Fruit fly (Drosophila melanogaster) whole organism, embryonic: Measurements from ENCODE around the gene SrpRalpha.

Experiments
- ATbp ChIP-seq: fragments of 200-800 bp; sonication (Bioruptor generic); optimal IDR thresholded peaks from 2 replicates; lab custom pipeline; 2017; ENCODE audit warnings: missing biosample characterization, mild to moderate bottlenecking, missing genetic modification characterization, missing genetic modification reagents
- B-H2 ChIP-seq: fragments of 200-800 bp; sonication (Bioruptor generic); optimal IDR thresholded peaks from 2 replicates; lab custom pipeline; 2018; ENCODE audit warnings: missing biosample characterization, mild to moderate bottlenecking, missing genetic modification characterization
- CG11247 ChIP-seq: fragments of 200-800 bp; sonication (Bioruptor generic); IDR thresholded peaks from 2 replicates; pipeline ENCODE4 v1.3.6; 2022; ENCODE audit warnings: missing biosample characterization, missing genetic modification characterization
- CG13123 ChIP-seq: fragments of 200-800 bp; sonication (Bioruptor generic); optimal IDR thresholded peaks from 2 replicates; lab custom pipeline; 2016; ENCODE audit warnings: missing biosample characterization, missing genetic modification characterization
- CG13287 ChIP-seq: fragments of 200-800 bp; sonication (Bioruptor generic); IDR thresholded peaks from 2 replicates; pipeline ENCODE4 v1.3.6; 2022; ENCODE audit warnings: missing biosample characterization, missing genetic modification characterization; ENCODE audit not compliant: partially characterized antibody
- CG14710 ChIP-seq: fragments of 200-800 bp; sonication (Bioruptor generic); optimal IDR thresholded peaks from 3 replicates; lab custom pipeline; 2019; ENCODE audit warnings: missing biosample characterization, mild to moderate bottlenecking, missing genetic modification characterization, moderate library complexity
- CG15011 ChIP-seq: fragments of 200-800 bp; sonication (Bioruptor generic); optimal IDR thresholded peaks from 3 replicates; lab custom pipeline; 2018; ENCODE audit warnings: missing biosample characterization, mild to moderate bottlenecking, missing genetic modification characterization
- CG15073 ChIP-seq: fragments of 200-800 bp; sonication (Bioruptor generic); optimal IDR thresholded peaks from 2 replicates; lab custom pipeline; 2016; ENCODE audit warnings: missing biosample characterization, missing genetic modification characterization
- CG16863 ChIP-seq: fragments of 200-800 bp; sonication (Bioruptor generic); optimal IDR thresholded peaks from 3 replicates; lab custom pipeline; 2016; ENCODE audit warnings: missing biosample characterization, missing genetic modification characterization
- CG17186 ChIP-seq: fragments of 200-800 bp; sonication (Bioruptor generic); optimal IDR thresholded peaks from 3 replicates; lab custom pipeline; 2017; ENCODE audit warnings: missing biosample characterization, missing genetic modification reagents, missing genetic modification characterization
- CG17912 ChIP-seq: fragments of 200-800 bp; sonication (Bioruptor generic); optimal IDR thresholded peaks from 2 replicates; lab custom pipeline; 2018; ENCODE audit warnings: missing biosample characterization, mild to moderate bottlenecking, missing genetic modification characterization
- CG2875 ChIP-seq: fragments of 200-800 bp; sonication (Bioruptor generic); optimal IDR thresholded peaks from 2 replicates; lab custom pipeline; 2017; ENCODE audit warnings: missing biosample characterization, mild to moderate bottlenecking, missing genetic modification characterization, missing genetic modification reagents
- CG32772 ChIP-seq: fragments of 200-800 bp; sonication (Bioruptor generic); IDR thresholded peaks from 2 replicates; pipeline ENCODE4 v1.3.6; 2022; ENCODE audit warnings: missing biosample characterization, missing genetic modification characterization
- CG3995 ChIP-seq: fragments of 200-800 bp; sonication (Bioruptor generic); optimal IDR thresholded peaks from 3 replicates; lab custom pipeline; 2016; ENCODE audit warnings: missing biosample characterization, missing genetic modification characterization
- CG42726 ChIP-seq: fragments of 200-800 bp; sonication (Bioruptor generic); IDR thresholded peaks from 2 replicates; pipeline ENCODE4 v1.3.6; 2022; ENCODE audit warnings: missing biosample characterization, missing genetic modification characterization; ENCODE audit not compliant: partially characterized antibody
- CG43689 ChIP-seq: fragments of 200-800 bp; sonication (Bioruptor generic); IDR thresholded peaks from 2 replicates; pipeline ENCODE4 v1.3.6; 2022; ENCODE audit warnings: missing biosample characterization, missing genetic modification characterization
- CG5953 ChIP-seq: fragments of 200-800 bp; sonication (Bioruptor generic); IDR thresholded peaks from 2 replicates; pipeline ENCODE4 v1.3.6; 2022; ENCODE audit warnings: missing biosample characterization, missing genetic modification characterization
- CG6683 ChIP-seq: fragments of 200-800 bp; sonication (Bioruptor generic); optimal IDR thresholded peaks from 2 replicates; lab custom pipeline; 2017; ENCODE audit warnings: missing biosample characterization, mild to moderate bottlenecking, missing genetic modification characterization, missing genetic modification reagents
- CG8281 ChIP-seq: fragments of 200-800 bp; sonication (Bioruptor generic); optimal IDR thresholded peaks from 2 replicates; lab custom pipeline; 2018; ENCODE audit warnings: missing biosample characterization, mild to moderate bottlenecking, missing genetic modification characterization, moderate library complexity
- CG8765 ChIP-seq: fragments of 200-800 bp; sonication (Bioruptor generic); IDR thresholded peaks from 2 replicates; pipeline ENCODE4 v1.3.6; 2022; ENCODE audit warnings: missing biosample characterization, missing genetic modification characterization
- CG9932 ChIP-seq: fragments of 200-800 bp; sonication (Bioruptor generic); IDR thresholded peaks from 2 replicates; pipeline ENCODE4 v1.3.6; 2022; ENCODE audit warnings: missing biosample characterization, missing genetic modification characterization
- CkIIα-i1 ChIP-seq: fragments of 200-800 bp; sonication (Bioruptor generic); IDR thresholded peaks from 2 replicates; pipeline ENCODE4 v1.3.6; 2022; ENCODE audit warnings: missing biosample characterization, missing genetic modification characterization
- Deaf1 ChIP-seq: fragments of 200-800 bp; optimal IDR thresholded peaks from 3 replicates; lab custom pipeline; 2019; ENCODE audit warnings: missing biosample characterization, mild to moderate bottlenecking, missing genetic modification characterization, moderate library complexity
- Doc2 ChIP-seq: fragments of 200-800 bp; sonication (Bioruptor generic); IDR thresholded peaks from 2 replicates; pipeline ENCODE4 v1.3.6; 2022; ENCODE audit warnings: missing biosample characterization, missing genetic modification characterization
- Drgx ChIP-seq: fragments of 200-800 bp; sonication (Bioruptor generic); IDR thresholded peaks from 2 replicates; pipeline ENCODE4 v1.3.6; 2022; ENCODE audit warnings: missing biosample characterization, missing genetic modification characterization
- Fer2 ChIP-seq: fragments of 200-800 bp; sonication (Bioruptor generic); optimal IDR thresholded peaks from 2 replicates; lab custom pipeline; 2018; ENCODE audit warnings: missing biosample characterization, mild to moderate bottlenecking, missing genetic modification characterization, moderate library complexity
- HHEX ChIP-seq: fragments of 200-800 bp; sonication (Bioruptor generic); optimal IDR thresholded peaks from 3 replicates; lab custom pipeline; 2017; ENCODE audit warnings: missing biosample characterization, mild to moderate bottlenecking, missing genetic modification characterization, missing genetic modification reagents
- HLH3B ChIP-seq: fragments of 200-800 bp; sonication (Bioruptor generic); IDR thresholded peaks from 2 replicates; pipeline ENCODE4 v1.3.6; 2022; ENCODE audit warnings: missing biosample characterization, missing genetic modification characterization
- HLH4C ChIP-seq: fragments of 200-800 bp; sonication (Bioruptor generic); IDR thresholded peaks from 3 replicates; pipeline ENCODE4 v1.3.6; 2022; ENCODE audit warnings: missing biosample characterization, missing genetic modification characterization; ENCODE audit not compliant: partially characterized antibody
- Lpt ChIP-seq: fragments of >200 bp; optimal IDR thresholded peaks from 2 replicates; lab custom pipeline; 2018; ENCODE audit warnings: missing biosample characterization, missing genetic modification characterization
- Oli ChIP-seq: fragments of 200-800 bp; sonication (Bioruptor generic); optimal IDR thresholded peaks from 2 replicates; lab custom pipeline; 2018; ENCODE audit warnings: missing biosample characterization, mild to moderate bottlenecking, missing genetic modification characterization, moderate library complexity
- Sin3A ChIP-seq: fragments of >200 bp; optimal IDR thresholded peaks from 2 replicates; lab custom pipeline; 2018
- Six4 ChIP-seq: fragments of 200-800 bp; sonication (Bioruptor generic); optimal IDR thresholded peaks from 2 replicates; lab custom pipeline; 2016; ENCODE audit warnings: missing biosample characterization, missing genetic modification characterization
- Sry-β ChIP-seq: fragments of 200-800 bp; sonication (Bioruptor generic); optimal IDR thresholded peaks from 2 replicates; lab custom pipeline; 2018; ENCODE audit warnings: missing biosample characterization, mild to moderate bottlenecking, missing genetic modification characterization, moderate library complexity
- Xrp1 ChIP-seq: fragments of 200-800 bp; sonication (Bioruptor generic); IDR thresholded peaks from 2 replicates; pipeline ENCODE4 v1.3.6; 2022; ENCODE audit warnings: missing biosample characterization, missing genetic modification characterization
- ara ChIP-seq: fragments of 200-800 bp; sonication (Bioruptor generic); IDR thresholded peaks from 2 replicates; pipeline ENCODE4 v1.3.6; 2022; ENCODE audit warnings: missing biosample characterization, missing genetic modification characterization
- bcd ChIP-seq: fragments of 200-800 bp; sonication (Bioruptor generic); optimal IDR thresholded peaks from 2 replicates; lab custom pipeline; 2017; ENCODE audit warnings: missing biosample characterization, mild to moderate bottlenecking, missing genetic modification characterization
- dmrt99B ChIP-seq: fragments of 200-800 bp; sonication (Bioruptor generic); optimal IDR thresholded peaks from 2 replicates; lab custom pipeline; 2018; ENCODE audit warnings: missing biosample characterization, mild to moderate bottlenecking, missing genetic modification characterization, moderate library complexity
- en ChIP-seq: fragments of 200-800 bp; sonication (Bioruptor generic); optimal IDR thresholded peaks from 2 replicates; lab custom pipeline; 2016; ENCODE audit warnings: missing biosample characterization, missing genetic modification characterization
- fru ChIP-seq: fragments of >200 bp; optimal IDR thresholded peaks from 2 replicates; lab custom pipeline; 2017
- grn ChIP-seq: fragments of 200-800 bp; sonication (Bioruptor generic); optimal IDR thresholded peaks from 3 replicates; lab custom pipeline; 2017; ENCODE audit warnings: missing biosample characterization, missing genetic modification characterization
- onecut ChIP-seq: fragments of 200-800 bp; sonication (Bioruptor generic); IDR thresholded peaks from 2 replicates; pipeline ENCODE4 v1.3.6; 2022; ENCODE audit warnings: missing biosample characterization, missing genetic modification characterization
- pb ChIP-seq: fragments of 200-800 bp; sonication (Bioruptor generic); optimal IDR thresholded peaks from 3 replicates; lab custom pipeline; 2016; ENCODE audit warnings: missing biosample characterization, missing genetic modification characterization
- row ChIP-seq: fragments of 200-800 bp; sonication (Bioruptor generic); IDR thresholded peaks from 3 replicates; pipeline ENCODE4 v1.3.6; 2022; ENCODE audit warnings: missing biosample characterization, missing genetic modification characterization
- seq ChIP-seq: fragments of 200-800 bp; sonication (Bioruptor generic); IDR thresholded peaks from 2 replicates; pipeline ENCODE4 v1.3.6; 2022; ENCODE audit warnings: missing biosample characterization, missing genetic modification characterization
- sima ChIP-seq: fragments of 200-800 bp; sonication (Bioruptor generic); optimal IDR thresholded peaks from 2 replicates; lab custom pipeline; 2016; ENCODE audit warnings: missing biosample characterization, missing genetic modification characterization
- so ChIP-seq: fragments of 200-800 bp; sonication (Bioruptor generic); IDR thresholded peaks from 3 replicates; pipeline ENCODE4 v1.3.6; 2022; ENCODE audit warnings: missing biosample characterization, missing genetic modification characterization
- sug ChIP-seq: fragments of 200-800 bp; optimal IDR thresholded peaks from 2 replicates; lab custom pipeline; 2019; ENCODE audit warnings: missing biosample characterization, mild to moderate bottlenecking, missing genetic modification characterization, moderate library complexity
- zf30C ChIP-seq: fragments of 200-800 bp; sonication (Bioruptor generic); optimal IDR thresholded peaks from 3 replicates; lab custom pipeline; 2018; ENCODE audit warnings: missing biosample characterization, mild to moderate bottlenecking, missing genetic modification characterization
- zfh2 ChIP-seq: fragments of 200-800 bp; sonication (Bioruptor generic); optimal IDR thresholded peaks from 2 replicates; lab custom pipeline; 2016; ENCODE audit warnings: missing biosample characterization, missing genetic modification characterization

Gene SrpRalpha

dm6 chrX:11090161-11090560 is 38.7 kb downstream of the SrpRalpha start, which contains the start of gene CG2076 (continued):
- no peak for TF ChIP-seq fru (lab: Kevin White, UChicago)
- no peak for TF ChIP-seq CG17186 (GFP tag; lab: Kevin White, UChicago)
- TF ChIP-seq Lpt: no peak
- no peak for TF ChIP-seq CG43689 (GFP tag; lab: Robert Waterston, UW)
- no peak for TF ChIP-seq CkIIα-i1 (GFP tag; lab: Robert Waterston, UW)
- peak; percentile 58; the same call in 1 of the 2 replicates for TF ChIP-seq CG42726 (GFP tag; lab: Robert Waterston, UW)
- TF ChIP-seq sima (GFP tag; lab: Kevin White, UChicago): no peak
- no peak for TF ChIP-seq zf30C (GFP tag; lab: Kevin White, UChicago)
- no peak for TF ChIP-seq row (GFP tag; lab: Robert Waterston, UW)
- no peak for TF ChIP-seq so (GFP tag; lab: Robert Waterston, UW)
- TF ChIP-seq ara (GFP tag; lab: Robert Waterston, UW): no peak
- TF ChIP-seq Sry-β (GFP tag; lab: Kevin White, UChicago): no peak
- TF ChIP-seq Doc2 (GFP tag; lab: Robert Waterston, UW): no peak
- no peak for TF ChIP-seq Drgx
- TF ChIP-seq Six4 (GFP tag; lab: Kevin White, UChicago): no peak
- TF ChIP-seq CG6683 (GFP tag; lab: Kevin White, UChicago): no peak
- no peak for TF ChIP-seq Oli (tag; lab: Kevin White, UChicago)
- TF ChIP-seq CG8765: no peak
- no peak for TF ChIP-seq ATbp
- TF ChIP-seq seq: no peak
- TF ChIP-seq Fer2 (tag; lab: Kevin White, UChicago): no peak
- TF ChIP-seq CG2875 (GFP tag; lab: Kevin White, UChicago): no peak
- no peak for TF ChIP-seq Deaf1 (tag; lab: Kevin White, UChicago)
- TF ChIP-seq CG15073: no peak
- TF ChIP-seq dmrt99B: no peak
- no peak for TF ChIP-seq bcd
- TF ChIP-seq CG3995 (GFP tag; lab: Kevin White, UChicago): peak; percentile 30
- no peak for TF ChIP-seq pb
- TF ChIP-seq HLH3B: no peak
- peak; percentile 94 for TF ChIP-seq CG13287 (GFP tag; lab: Robert Waterston, UW)
- TF ChIP-seq CG13123 (GFP tag; lab: Kevin White, UChicago): no peak
- TF ChIP-seq CG8281 (tag; lab: Kevin White, UChicago): no peak
- TF ChIP-seq en: no peak
- peak; percentile 97 for TF ChIP-seq HLH4C (GFP tag; lab: Robert Waterston, UW)
- no peak for TF ChIP-seq CG17912 (GFP tag; lab: Kevin White, UChicago)
- TF ChIP-seq Xrp1 (GFP tag; lab: Robert Waterston, UW): no peak
- no peak for TF ChIP-seq Sin3A (lab: Kevin White, UChicago)
- no peak for TF ChIP-seq HHEX (GFP tag; lab: Kevin White, UChicago)
- TF ChIP-seq CG9932 (GFP tag; lab: Robert Waterston, UW): no peak
- no peak for TF ChIP-seq CG15011
- TF ChIP-seq grn (GFP tag; lab: Kevin White, UChicago): no peak
- TF ChIP-seq onecut (GFP tag; lab: Robert Waterston, UW): no peak
- TF ChIP-seq sug (tag; lab: Kevin White, UChicago): no peak
- TF ChIP-seq CG5953 (GFP tag; lab: Robert Waterston, UW): no peak
- TF ChIP-seq zfh2 (GFP tag; lab: Kevin White, UChicago): no peak
- TF ChIP-seq CG16863: no peak
- TF ChIP-seq B-H2 (GFP tag; lab: Kevin White, UChicago): no peak
- peak; percentile 37 for TF ChIP-seq CG14710 (tag; lab: Kevin White, UChicago)
- no peak for TF ChIP-seq CG11247 (GFP tag; lab: Robert Waterston, UW)
- no peak for TF ChIP-seq CG32772 (GFP tag; lab: Robert Waterston, UW)
- TF ChIP-seq, all 482 proteins: peak for 54
